Worm (Caenorhabditis elegans): ENCODE results near the gene M7.12.

M7.12 gene

ce11 chrIV:11078482-11078881 lies 19.3 kb downstream of the M7.12 start, which contains the start of gene Y5F2A.4:
Gene Y5F2A.4 (minus strand): TSS chrIV:11078582.
- TF ChIP-seq nhr-76 (tag; optimal IDR thresholded peaks at IDR 0.05) (no peak), mls-2 (tag; optimal IDR thresholded peaks at IDR 0.05) (no peak), lin-32 (GFP tag; optimal IDR thresholded peaks at IDR 0.05) (no peak), ceh-39 (tag; optimal IDR thresholded peaks at IDR 0.05) (no peak), ztf-11 (tag; optimal IDR thresholded peaks at IDR 0.05) (no peak), nhr-237 (tag; optimal IDR thresholded peaks at IDR 0.05) (no peak), blmp-1 (tag; optimal IDR thresholded peaks at IDR 0.05) (no peak), drap-1 (GFP tag; optimal IDR thresholded peaks at IDR 0.05) (no peak), tbx-8 (GFP tag; optimal IDR thresholded peaks at IDR 0.05) (no peak), sptf-1 (tag; optimal IDR thresholded peaks at IDR 0.05) (no peak), ces-1 (GFP tag; optimal IDR thresholded peaks at IDR 0.05) (no peak), cnd-1 (tag; optimal IDR thresholded peaks at IDR 0.05) (no peak), hlh-1 (tag; optimal IDR thresholded peaks at IDR 0.05) (no peak), snpc-4 (tag; optimal IDR thresholded peaks at IDR 0.05) (no peak), elt-1 (tag; optimal IDR thresholded peaks at IDR 0.05; ENCODE audit: borderline replicate concordance, insufficient read depth) (no peak), nhr-28 (tag; optimal IDR thresholded peaks at IDR 0.05) (no peak), M03D4.4 (tag; optimal IDR thresholded peaks at IDR 0.05) (no peak), ceh-43 (GFP tag; optimal IDR thresholded peaks at IDR 0.05) (no peak), ceh-83 (GFP tag; optimal IDR thresholded peaks at IDR 0.05) (no peak)

ce11 chrIV:11070895-11071294 lies 26.9 kb downstream of the M7.12 start:
- peak; percentile 16 for TF ChIP-seq tbx-8 (GFP tag; optimal IDR thresholded peaks at IDR 0.05)
- peak; percentile 80 for TF ChIP-seq sptf-1 (tag; optimal IDR thresholded peaks at IDR 0.05)

- TF ChIP-seq lin-32 (GFP tag; optimal IDR thresholded peaks at IDR 0.05): no peak
- TF ChIP-seq hlh-1 (tag; optimal IDR thresholded peaks at IDR 0.05): peak; percentile 68
- TF ChIP-seq nhr-12 (tag; optimal IDR thresholded peaks at IDR 0.05): no peak
- TF ChIP-seq ham-2 (GFP tag; optimal IDR thresholded peaks at IDR 0.05): no peak
- peak; percentile 57 for TF ChIP-seq unc-120 (tag; optimal IDR thresholded peaks at IDR 0.05; ENCODE audit: poor library complexity, severe bottlenecking)
- peak; percentile 62 for TF ChIP-seq mab-5 (tag; optimal IDR thresholded peaks at IDR 0.05)
- no peak for TF ChIP-seq snpc-4 (tag; optimal IDR thresholded peaks at IDR 0.05)
- peak; percentile 100 for TF ChIP-seq unc-62 (GFP tag; optimal IDR thresholded peaks at IDR 0.05)
- no peak for TF ChIP-seq nhr-28 (tag; optimal IDR thresholded peaks at IDR 0.05)
Measured at ce11 chrIV:11068314-11068713, 29.5 kb downstream of the M7.12 start.

ce11 chrIV:11067003-11067402 lies 30.8 kb downstream of the M7.12 start, which contains the start of gene ttr-17:
Gene ttr-17 (minus strand): TSS chrIV:11067026.
- TF ChIP-seq unc-62 (GFP tag; optimal IDR thresholded peaks at IDR 0.05): peak; percentile 52
- TF ChIP-seq mls-2 (tag; optimal IDR thresholded peaks at IDR 0.05): no peak
- TF ChIP-seq unc-120 (tag; optimal IDR thresholded peaks at IDR 0.05; ENCODE audit: poor library complexity, severe bottlenecking): no peak
- no peak for TF ChIP-seq nhr-12 (tag; optimal IDR thresholded peaks at IDR 0.05)
- TF ChIP-seq drap-1 (GFP tag; optimal IDR thresholded peaks at IDR 0.05): no peak
- TF ChIP-seq unc-39 (tag; optimal IDR thresholded peaks at IDR 0.05): no peak

ce11 chrIV:11063962-11064361 lies 33.8 kb downstream of the M7.12 start, which contains the start of gene ttr-16:
Gene ttr-16 (minus strand): TSS chrIV:11064137.
- TF ChIP-seq nhr-237 (tag; optimal IDR thresholded peaks at IDR 0.05) (no peak), sptf-1 (tag; optimal IDR thresholded peaks at IDR 0.05) (no peak), mls-2 (tag; optimal IDR thresholded peaks at IDR 0.05) (no peak), unc-120 (tag; optimal IDR thresholded peaks at IDR 0.05; ENCODE audit: poor library complexity, severe bottlenecking) (peak; percentile 59), zip-8 (tag; optimal IDR thresholded peaks at IDR 0.05) (no peak), ceh-43 (GFP tag; optimal IDR thresholded peaks at IDR 0.05) (no peak), ztf-11 (tag; optimal IDR thresholded peaks at IDR 0.05) (no peak), drap-1 (GFP tag; optimal IDR thresholded peaks at IDR 0.05) (no peak), pha-4 (tag; optimal IDR thresholded peaks at IDR 0.05) (no peak), nhr-28 (tag; optimal IDR thresholded peaks at IDR 0.05) (no peak), unc-62 (GFP tag; optimal IDR thresholded peaks at IDR 0.05) (peak; percentile 80), nhr-76 (tag; optimal IDR thresholded peaks at IDR 0.05) (no peak), hlh-1 (tag; optimal IDR thresholded peaks at IDR 0.05) (peak; percentile 97), bed-3 (GFP tag; optimal IDR thresholded peaks at IDR 0.05) (no peak), lsy-2 (tag; optimal IDR thresholded peaks at IDR 0.05) (no peak), ceh-39 (tag; optimal IDR thresholded peaks at IDR 0.05) (no peak), nhr-12 (tag; optimal IDR thresholded peaks at IDR 0.05) (no peak), elt-1 (tag; optimal IDR thresholded peaks at IDR 0.05; ENCODE audit: borderline replicate concordance, insufficient read depth) (no peak)

All from whole organism, mixed stage, embryonic.